Fruit fly (Drosophila melanogaster): ENCODE results near the gene Kap-alpha3.

Gene Kap-alpha3

DNA sequence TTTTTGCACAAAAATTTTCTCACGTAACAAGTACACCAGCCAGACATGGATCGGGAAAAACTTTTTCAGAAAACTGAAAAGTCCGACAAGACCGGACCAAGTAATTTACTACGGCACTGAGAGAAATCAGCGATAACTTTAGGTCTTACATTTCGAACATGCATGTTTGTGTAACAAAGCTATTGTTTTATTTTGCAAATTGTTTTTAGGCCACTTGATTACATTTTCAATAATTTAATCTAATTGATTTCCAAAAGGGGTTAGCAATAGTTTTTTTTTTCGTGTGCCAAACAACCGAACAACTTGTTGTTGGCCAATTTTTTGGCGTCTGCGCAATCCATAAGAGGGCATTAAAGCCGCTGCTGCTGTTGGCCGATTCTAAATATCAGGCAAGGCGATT is 35.6 kb upstream of the Kap-alpha3 start (continued):
- TF ChIP-seq HLH54F (GFP tag; optimal IDR thresholded peaks at IDR 0.05) = peak; percentile 46
- no peak; the same call in 1 of the 3 replicates for TF ChIP-seq ase (GFP tag; IDR thresholded peaks at IDR 0.05)
- TF ChIP-seq CG3726 (GFP tag; IDR thresholded peaks at IDR 0.05) = no peak
- peak; percentile 75 for TF ChIP-seq dmrt99B (tag; optimal IDR thresholded peaks at IDR 0.05)
- no peak for TF ChIP-seq CG17568 (GFP tag; optimal IDR thresholded peaks at IDR 0.05)
- TF ChIP-seq pita (GFP tag; optimal IDR thresholded peaks at IDR 0.05) = no peak
- TF ChIP-seq Pdp1 (GFP tag; optimal IDR thresholded peaks at IDR 0.05) = peak; percentile 52 to 54
- TF ChIP-seq CG11247 (GFP tag; IDR thresholded peaks at IDR 0.05) = 0 out of 2 replicates have a peak, but pooled peaks have one; percentile 34
- TF ChIP-seq mirr (GFP tag; optimal IDR thresholded peaks at IDR 0.05) = no peak
- TF ChIP-seq CG7357 (GFP tag; IDR thresholded peaks at IDR 0.05) = 0 out of 3 replicates have a peak, but pooled peaks have one; percentile 47
- no peak for TF ChIP-seq Lim3 (GFP tag; IDR thresholded peaks at IDR 0.05)
- peak; percentile 5 for TF ChIP-seq dmrt11E (tag; optimal IDR thresholded peaks at IDR 0.05)
- no peak for TF ChIP-seq Dip2 (GFP tag; IDR thresholded peaks at IDR 0.05)
- TF ChIP-seq Tbp (GFP tag; optimal IDR thresholded peaks at IDR 0.05) = no peak
- peak; percentile 62 for TF ChIP-seq caup (GFP tag; optimal IDR thresholded peaks at IDR 0.05; ENCODE audit: severe bottlenecking)
- TF ChIP-seq E2f1 (GFP tag; IDR thresholded peaks at IDR 0.05) = peak; percentile 61
- TF ChIP-seq CG6689 (GFP tag; IDR thresholded peaks at IDR 0.05) = no peak
- peak; percentile 60 for TF ChIP-seq CG8944 (GFP tag; optimal IDR thresholded peaks at IDR 0.05)
- TF ChIP-seq Asciz (GFP tag; optimal IDR thresholded peaks at IDR 0.05) = peak; percentile 52
- no peak for TF ChIP-seq CG6791 (GFP tag; IDR thresholded peaks at IDR 0.05; ENCODE audit: partially characterized antibody)
- TF ChIP-seq slp2 (GFP tag; optimal IDR thresholded peaks at IDR 0.05) = peak; percentile 12
- TF ChIP-seq gem (tag; optimal IDR thresholded peaks at IDR 0.05) = peak; percentile 77
- TF ChIP-seq HHEX (GFP tag; optimal IDR thresholded peaks at IDR 0.05) = peak; percentile 62
- TF ChIP-seq CG7987 (GFP tag; optimal IDR thresholded peaks at IDR 0.05) = peak; percentile 20
- TF ChIP-seq row (GFP tag; IDR thresholded peaks at IDR 0.05) = peak; percentile 64
- TF ChIP-seq dati (GFP tag; IDR thresholded peaks at IDR 0.05) = no peak
- TF ChIP-seq sens-2 (GFP tag; IDR thresholded peaks at IDR 0.05) = no peak
- TF ChIP-seq CG34224 (GFP tag; IDR thresholded peaks at IDR 0.05; ENCODE audit: partially characterized antibody) = no peak
- no peak for TF ChIP-seq trem (tag; optimal IDR thresholded peaks at IDR 0.05)
- TF ChIP-seq tgo (GFP tag; IDR thresholded peaks at IDR 0.05) = peak; percentile 66
- TF ChIP-seq dimm (GFP tag; IDR thresholded peaks at IDR 0.05) = 0 out of 2 replicates have a peak, but pooled peaks have one; percentile 13
- peak; percentile 46; the same call in 1 of the 2 replicates for TF ChIP-seq ap (GFP tag; IDR thresholded peaks at IDR 0.05)
- peak; percentile 65 for TF ChIP-seq CG1024 (GFP tag; IDR thresholded peaks at IDR 0.05)
- TF ChIP-seq CG1529 (GFP tag; optimal IDR thresholded peaks at IDR 0.05) = no peak
- peak; percentile 40 for TF ChIP-seq fd3F (GFP tag; optimal IDR thresholded peaks at IDR 0.05)
- no peak for TF ChIP-seq CG7271 (tag; optimal IDR thresholded peaks at IDR 0.05)
- peak; percentile 59 for TF ChIP-seq Atf6 (GFP tag; IDR thresholded peaks at IDR 0.05)
- TF ChIP-seq her (GFP tag; optimal IDR thresholded peaks at IDR 0.05) = peak; percentile 12
- no peak for TF ChIP-seq zf30C (GFP tag; optimal IDR thresholded peaks at IDR 0.05)
- TF ChIP-seq odd (GFP tag; optimal IDR thresholded peaks at IDR 0.05) = no peak
- peak; percentile 69 for TF ChIP-seq CG7839 (tag; optimal IDR thresholded peaks at IDR 0.05)
- peak; percentile 53 for TF ChIP-seq Aef1 (GFP tag; IDR thresholded peaks at IDR 0.05)
- peak; percentile 51 for TF ChIP-seq CG9932 (GFP tag; IDR thresholded peaks at IDR 0.05)
- TF ChIP-seq Nf-YA (GFP tag; IDR thresholded peaks at IDR 0.05) = peak; percentile 44; the same call in 1 of the 2 replicates
- TF ChIP-seq disco-r (GFP tag; optimal IDR thresholded peaks at IDR 0.05) = peak; percentile 8
- TF ChIP-seq CG7786 (GFP tag; optimal IDR thresholded peaks at IDR 0.05) = peak; percentile 27
- TF ChIP-seq run (tag; optimal IDR thresholded peaks at IDR 0.05) = peak; percentile 10
- peak; percentile 81 for TF ChIP-seq CG18599 (GFP tag; optimal IDR thresholded peaks at IDR 0.05)
- TF ChIP-seq CG32767 (GFP tag; IDR thresholded peaks at IDR 0.05) = peak; percentile 53; the same call in 1 of the 2 replicates
- peak; percentile 81 for TF ChIP-seq lilli (GFP tag; optimal IDR thresholded peaks at IDR 0.05)
- no peak for TF ChIP-seq gsb (GFP tag; IDR thresholded peaks at IDR 0.05)

All from whole organism, embryonic.